Worm (Caenorhabditis elegans) whole organism, L4 larva: Measurements from ENCODE around the gene ncs-3.

ENCODE experiments used
- F44E2.7 ChIP-seq: fragments of 200-800 bp; sonication (Bioruptor generic); IDR thresholded peaks from 2 replicates; pipeline ENCODE4 v2.1.2; 2022; ENCODE audit warnings: missing genetic modification characterization, missing compliant biosample characterization
- R02D3.7 ChIP-seq: fragments of 150-350 bp; sonication (generic microtip); optimal IDR thresholded peaks from 3 replicates; lab custom pipeline; 2014; ENCODE audit warnings: missing biosample characterization, missing genetic modification characterization
- aly-2 ChIP-seq: sonication (generic microtip); optimal IDR thresholded peaks from 2 replicates; lab custom pipeline; 2018; ENCODE audit warnings: missing biosample characterization, missing genetic modification characterization
- ama-1 ChIP-seq: fragments of 150-350 bp; optimal IDR thresholded peaks from 2 replicates; lab custom pipeline; 2014; ENCODE audit warnings: inconsistent platforms, mixed read lengths
- ceh-20 ChIP-seq: fragments of 200-800 bp; sonication (Bioruptor generic); IDR thresholded peaks from 2 replicates; pipeline ENCODE4 v1.3.6; 2022; ENCODE audit warnings: missing genetic modification reagents, missing genetic modification characterization, missing compliant biosample characterization
- ceh-82 ChIP-seq: sonication (generic microtip); optimal IDR thresholded peaks from 2 replicates; lab custom pipeline; 2017; ENCODE audit warnings: missing biosample characterization, missing genetic modification characterization
- egl-27 ChIP-seq: sonication (generic microtip); optimal IDR thresholded peaks from 3 replicates; lab custom pipeline; 2017; ENCODE audit warnings: missing biosample characterization, missing genetic modification reagents, missing genetic modification characterization
- lin-15B ChIP-seq: fragments of 150-350 bp; sonication (generic microtip); optimal IDR thresholded peaks from 3 replicates; lab custom pipeline; 2014; ENCODE audit warnings: missing biosample characterization, missing genetic modification characterization
- lsy-2 ChIP-seq, 2 experiments: fragments of 150-350 bp in 1 of 2; sonication (generic microtip) in 1 of 2; optimal IDR thresholded peaks; 2 replicates each; lab custom pipeline; 2014 to 2017; ENCODE audit warnings: missing biosample characterization in 2 of 2, missing genetic modification characterization in 2 of 2
- nhr-76 ChIP-seq: fragments of 150-350 bp; optimal IDR thresholded peaks from 2 replicates; lab custom pipeline; 2014; ENCODE audit warnings: missing biosample characterization, missing genetic modification characterization
- tag-97 ChIP-seq: fragments of 200-800 bp; sonication (Bioruptor generic); IDR thresholded peaks from 2 replicates; pipeline ENCODE4 v1.3.6; 2022; ENCODE audit warnings: missing genetic modification characterization, missing compliant biosample characterization
- ztf-11 ChIP-seq: fragments of 150-350 bp; optimal IDR thresholded peaks from 2 replicates; lab custom pipeline; 2014; ENCODE audit warnings: missing biosample characterization, missing genetic modification characterization

ce11 chrX:1012385-1012866 lies 41.5 kb upstream of the ncs-3 start:
- TF ChIP-seq R02D3.7 (no peak), egl-27 (tag; lab: Kevin White, UChicago) (no peak), tag-97 (no peak), lsy-2 (tag; optimal IDR thresholded peaks at IDR 0.05; lab: Kevin White, UChicago) (no peak), ama-1 (lab: Kevin White, UChicago) (peak; percentile 65), lin-15B (tag; lab: Kevin White, UChicago) (no peak), nhr-76 (no peak), ceh-82 (tag; lab: Kevin White, UChicago) (no peak), ztf-11 (tag; lab: Kevin White, UChicago) (no peak), F44E2.7 (no peak), ceh-20 (no peak), aly-2 (no peak)
